Worm (Caenorhabditis elegans): Measurements from ENCODE around the gene prmt-6.

DNA sequence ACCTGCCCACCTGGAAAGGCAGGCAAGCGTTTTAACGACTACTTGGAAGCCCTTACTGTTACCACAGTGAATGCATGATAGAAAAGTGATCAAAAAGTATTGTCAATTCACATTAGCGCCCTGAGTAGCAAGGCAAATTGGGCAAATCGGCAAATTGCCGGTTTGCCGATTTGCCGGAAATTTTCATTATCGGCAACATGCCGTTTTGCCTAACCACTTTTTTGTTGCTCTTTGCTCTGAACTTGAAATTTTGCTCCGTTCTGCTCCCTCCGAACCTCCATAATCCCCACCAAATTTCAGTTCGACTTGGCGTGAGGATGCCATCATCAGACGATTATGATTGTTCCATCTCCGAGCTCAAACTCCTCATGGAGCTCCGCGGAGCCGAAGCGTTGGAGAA is 47.0 kb upstream of the prmt-6 start, which contains the start of gene mca-2:
- no peak for TF ChIP-seq ama-1 (optimal IDR thresholded peaks at IDR 0.05)
- TF ChIP-seq mdl-1 (tag; optimal IDR thresholded peaks at IDR 0.05), result no peak
- TF ChIP-seq ztf-11 (tag; optimal IDR thresholded peaks at IDR 0.05), result no peak
- no peak for TF ChIP-seq fkh-10 (GFP tag; optimal IDR thresholded peaks at IDR 0.05)
- no peak for TF ChIP-seq nhr-76 (tag; optimal IDR thresholded peaks at IDR 0.05)
- TF ChIP-seq ceh-9 (tag; optimal IDR thresholded peaks at IDR 0.05), result no peak
- no peak for TF ChIP-seq tbx-2 (tag; optimal IDR thresholded peaks at IDR 0.05)
- no peak for TF ChIP-seq sea-2 (GFP tag; optimal IDR thresholded peaks at IDR 0.05)
- no peak for TF ChIP-seq pqm-1 (tag; optimal IDR thresholded peaks at IDR 0.05)
- no peak for TF ChIP-seq nhr-12 (tag; optimal IDR thresholded peaks at IDR 0.05)
- no peak for TF ChIP-seq nhr-77 (tag; optimal IDR thresholded peaks at IDR 0.05)
- TF ChIP-seq nhr-25 (tag; optimal IDR thresholded peaks at IDR 0.05), result no peak

Measured in whole organism, L3 larva.